Fruit fly (Drosophila melanogaster): ENCODE results near the gene Mi-2.

Gene Mi-2

dm6 chr3L:19910054-19910414, at the start of gene Mi-2, which contains the start of gene Prp3:
Gene Mi-2 (minus strand): TSS chr3L:19910215.
Gene Prp3 (plus strand): TSS chr3L:19910300.
- TF ChIP-seq CG17801 (GFP tag; optimal IDR thresholded peaks at IDR 0.05; ENCODE audit: partially characterized antibody), result peak; percentile 46

DNA sequence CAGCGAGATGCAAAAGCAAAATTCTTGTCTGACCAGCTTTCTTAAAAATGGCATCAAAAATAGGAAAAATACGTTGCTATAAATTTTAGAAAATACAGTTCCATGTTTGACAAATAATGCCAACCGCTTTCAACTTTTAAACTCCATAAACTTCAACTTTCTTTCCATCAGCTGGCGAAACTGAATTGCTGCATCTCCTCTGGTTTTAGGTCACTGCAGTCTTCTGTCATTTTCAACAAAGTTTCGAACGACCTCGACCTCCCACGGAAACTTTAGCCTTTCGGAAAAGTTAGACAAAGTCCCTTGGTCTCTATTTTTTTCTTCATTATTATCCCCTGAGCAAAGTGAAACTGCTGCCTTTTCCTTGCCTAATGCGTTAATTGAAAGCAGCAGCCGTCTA, 45.7 kb upstream of the Mi-2 start, which contains the start of gene CG42263:
Gene CG42263 (minus strand): TSS at position 101 of the 400 bp plus-strand sequence.
- TF ChIP-seq CG17801 (GFP tag; optimal IDR thresholded peaks at IDR 0.05; ENCODE audit: partially characterized antibody), result no peak

dm6 chr3L:19954426-19954825, 44.4 kb upstream of the Mi-2 start, which contains the start of gene CG42654:
Gene CG42654 (minus strand): TSS chr3L:19954526.
- TF ChIP-seq CG17801 (GFP tag; optimal IDR thresholded peaks at IDR 0.05; ENCODE audit: partially characterized antibody), result no peak

DNA sequence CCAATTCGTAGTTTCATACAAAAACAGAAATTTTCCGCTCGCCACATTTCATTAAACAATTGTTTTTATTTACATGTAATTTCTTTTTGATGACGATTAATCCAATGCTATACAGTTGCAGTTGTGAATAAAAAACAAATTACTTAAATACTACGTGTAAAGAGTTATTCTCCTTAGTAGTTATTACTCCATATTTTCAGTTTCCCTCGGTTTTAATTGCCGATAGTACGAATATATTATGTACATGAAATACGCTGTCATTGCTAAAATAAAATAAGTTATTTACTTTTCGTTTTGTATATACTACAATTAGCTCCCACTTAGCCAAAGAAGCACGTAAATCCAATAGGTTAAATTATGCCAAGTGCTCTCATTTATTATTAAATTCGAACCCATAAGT, 43.6 kb upstream of the Mi-2 start, which contains the start of gene CG42655:
Gene CG42655 (minus strand): TSS at position 101 of the 400 bp plus-strand sequence.
- TF ChIP-seq CG17801 (GFP tag; optimal IDR thresholded peaks at IDR 0.05; ENCODE audit: partially characterized antibody), result no peak

DNA sequence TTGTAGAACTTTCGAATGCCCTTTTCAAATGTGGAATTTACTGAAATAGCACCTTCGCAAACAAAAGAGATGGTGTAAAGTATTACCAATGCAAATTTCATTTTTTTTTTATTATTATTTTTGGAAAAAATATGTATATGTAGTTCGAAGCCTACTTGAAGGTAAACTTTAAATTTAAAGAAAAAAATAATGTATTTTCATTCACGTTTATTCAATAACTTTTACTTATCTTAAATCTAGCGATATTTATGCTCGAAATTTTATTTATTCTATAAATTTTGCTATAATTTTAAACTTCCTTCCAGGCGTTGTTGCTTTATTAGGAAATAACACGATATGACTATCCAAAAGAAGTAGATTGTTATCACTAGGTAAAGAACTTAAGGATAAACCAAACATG, 42.7 kb upstream of the Mi-2 start, which contains the start of gene CG33710:
Gene CG33710 (minus strand): TSS at position 101 of the 400 bp plus-strand sequence.
- TF ChIP-seq CG17801 (GFP tag; optimal IDR thresholded peaks at IDR 0.05; ENCODE audit: partially characterized antibody), result no peak

DNA sequence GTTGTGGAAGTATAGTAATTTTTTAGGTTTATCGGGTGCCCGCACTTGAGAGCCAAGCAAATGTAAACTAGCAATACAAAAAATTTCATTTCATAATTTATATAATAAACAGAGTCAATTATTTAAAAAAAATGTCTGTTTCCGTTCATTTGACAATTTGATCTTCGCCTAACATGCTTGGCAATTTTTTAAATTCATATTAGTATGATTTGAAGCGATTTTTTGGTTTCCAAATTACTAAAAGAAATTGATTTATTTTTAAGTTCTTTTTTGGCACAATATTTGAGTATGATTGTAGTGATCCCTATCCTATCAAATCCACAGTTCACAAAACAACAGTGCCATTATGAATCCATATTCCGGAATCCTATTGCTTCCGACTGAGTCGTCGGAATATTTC, 41.9 kb upstream of the Mi-2 start, which contains the start of gene CG34258:
Gene CG34258 (minus strand): TSS at position 101 of the 400 bp plus-strand sequence.
- no peak for TF ChIP-seq CG17801 (GFP tag; optimal IDR thresholded peaks at IDR 0.05; ENCODE audit: partially characterized antibody)

- TF ChIP-seq CG17801 (GFP tag; optimal IDR thresholded peaks at IDR 0.05; ENCODE audit: partially characterized antibody), result no peak
Measured at dm6 chr3L:19951035-19951434, 41.0 kb upstream of the Mi-2 start, which contains the start of gene CG32219. Gene CG32219 (minus strand): TSS chr3L:19951135.

DNA sequence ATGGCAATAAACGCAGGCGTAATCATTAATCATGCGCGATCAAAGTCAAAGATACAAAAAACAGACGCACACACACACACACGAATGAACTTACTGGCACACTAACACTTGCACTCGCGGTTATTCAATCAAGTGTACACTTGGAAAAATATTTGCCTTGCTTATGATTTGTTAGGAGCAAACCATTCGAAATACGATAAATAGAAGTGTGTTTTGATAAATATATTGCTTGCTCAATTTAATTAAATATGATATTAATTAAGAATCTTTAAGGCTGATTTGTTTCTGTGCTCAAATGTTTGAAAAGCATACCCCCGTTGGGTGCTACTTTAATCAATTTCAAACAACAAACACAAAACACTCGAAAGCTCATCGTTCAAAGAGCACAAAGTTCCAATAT, 35.5 kb upstream of the Mi-2 start:
- no peak for TF ChIP-seq CG17801 (GFP tag; optimal IDR thresholded peaks at IDR 0.05; ENCODE audit: partially characterized antibody)

dm6 chr3L:19941162-19941561, 31.1 kb upstream of the Mi-2 start:
- TF ChIP-seq CG17801 (GFP tag; optimal IDR thresholded peaks at IDR 0.05; ENCODE audit: partially characterized antibody), result no peak

dm6 chr3L:19940349-19940748, 30.3 kb upstream of the Mi-2 start:
- TF ChIP-seq CG17801 (GFP tag; optimal IDR thresholded peaks at IDR 0.05; ENCODE audit: partially characterized antibody), result no peak

- peak; percentile 6 for TF ChIP-seq CG17801 (GFP tag; optimal IDR thresholded peaks at IDR 0.05; ENCODE audit: partially characterized antibody)
Measured at dm6 chr3L:19939024-19939423, 29.0 kb upstream of the Mi-2 start, which contains the start of gene Ac76E. Gene Ac76E (plus strand): TSS chr3L:19939287.

DNA sequence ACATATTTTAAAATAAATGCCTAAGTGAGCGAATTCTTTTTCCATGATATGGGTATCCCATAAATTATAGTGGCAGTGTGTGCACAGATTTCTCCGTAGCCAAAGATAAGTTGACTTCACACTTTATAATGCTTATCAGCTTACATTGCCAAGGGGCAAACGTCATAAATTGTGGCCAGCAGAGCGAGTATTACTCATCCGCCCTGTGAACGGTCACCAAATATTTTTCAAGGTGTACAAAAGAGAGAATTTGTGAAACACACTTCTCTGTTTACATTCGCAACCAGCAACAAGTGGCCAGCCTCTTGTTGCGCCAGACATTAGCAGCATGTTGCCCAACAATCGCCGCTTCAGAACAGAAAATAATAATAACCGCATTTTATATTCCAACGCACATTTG, 22.9 kb upstream of the Mi-2 start:
- peak; percentile 54 for TF ChIP-seq CG17801 (GFP tag; optimal IDR thresholded peaks at IDR 0.05; ENCODE audit: partially characterized antibody)

DNA sequence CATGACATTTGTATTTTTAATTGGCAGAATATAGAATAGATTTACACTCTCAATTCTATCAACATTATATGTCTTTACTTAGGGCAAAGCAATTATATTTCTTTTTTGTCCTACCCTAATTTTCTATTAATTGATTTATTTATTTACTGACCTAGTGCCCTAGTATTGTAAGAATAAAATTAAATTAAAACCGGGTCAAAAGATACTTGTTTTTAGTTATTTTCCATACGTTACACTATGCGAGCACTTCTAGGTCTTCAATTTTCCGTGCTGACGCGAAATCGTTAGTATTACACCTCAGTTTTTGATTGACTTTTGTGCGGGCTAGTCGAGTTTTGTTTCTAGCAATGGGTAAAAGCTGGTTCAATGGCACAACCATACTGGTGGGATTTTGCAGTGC, 21.4 kb upstream of the Mi-2 start, which contains the start of gene CG46462:
Gene CG46462 (plus strand): TSS at position 301 of the 400 bp plus-strand sequence.
- TF ChIP-seq CG17801 (GFP tag; optimal IDR thresholded peaks at IDR 0.05; ENCODE audit: partially characterized antibody), result no peak

- TF ChIP-seq CG17801 (GFP tag; optimal IDR thresholded peaks at IDR 0.05; ENCODE audit: partially characterized antibody), result no peak
Measured at dm6 chr3L:19929719-19930334, 19.8 kb upstream of the Mi-2 start.

dm6 chr3L:19929051-19929718, 19.2 kb upstream of the Mi-2 start:
- no peak for TF ChIP-seq CG17801 (GFP tag; optimal IDR thresholded peaks at IDR 0.05; ENCODE audit: partially characterized antibody)

DNA sequence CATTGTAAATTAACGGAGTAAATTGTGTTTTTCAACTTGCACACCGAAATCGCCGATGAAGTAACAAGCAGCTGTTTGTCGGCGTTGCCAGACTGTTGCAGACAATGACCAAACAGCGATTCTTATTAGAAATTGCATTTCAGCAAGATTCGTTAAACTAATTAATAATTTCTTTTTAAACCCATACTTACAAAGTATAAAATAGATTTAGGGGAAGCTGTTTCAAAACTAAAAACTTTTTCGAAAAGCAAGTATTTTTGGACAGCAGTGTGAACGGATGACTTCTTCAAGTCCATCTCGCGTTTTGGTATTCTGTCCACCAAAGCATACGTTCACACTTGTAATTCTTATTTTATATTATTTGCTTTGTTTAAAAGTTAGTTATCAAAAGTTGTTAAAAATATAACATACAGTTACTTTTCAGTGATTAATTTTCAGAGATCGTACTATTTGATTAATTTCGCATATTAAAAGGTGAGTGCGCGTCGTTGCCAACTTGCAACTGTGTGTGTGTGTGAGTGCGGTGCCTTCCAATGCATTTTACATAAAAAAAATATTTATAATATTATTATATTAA, 18.5 kb upstream of the Mi-2 start, which contains the start of the genes CG8004 and RhoGDI:
Gene CG8004 (minus strand): TSS at position 74 of the 577 bp plus-strand sequence.
Gene RhoGDI (plus strand): TSS at position 309 of the 577 bp plus-strand sequence.
- no peak for TF ChIP-seq CG17801 (GFP tag; optimal IDR thresholded peaks at IDR 0.05; ENCODE audit: partially characterized antibody)
